Worm (Caenorhabditis elegans) whole organism, late embryonic: ENCODE results near the gene srh-63.

Experiments used
- K09A11.1 ChIP-seq: sonication (generic microtip); optimal IDR thresholded peaks from 2 replicates; lab custom pipeline; 2017; ENCODE audit warnings: antibody characterized with exemption, mild to moderate bottlenecking, missing genetic modification characterization, missing compliant biosample characterization; ENCODE audit not compliant: insufficient read depth
- T23F11.4 ChIP-seq: fragments of 200-800 bp; sonication (Bioruptor generic); optimal IDR thresholded peaks from 2 replicates; lab custom pipeline; 2018; ENCODE audit warnings: mild to moderate bottlenecking, missing genetic modification characterization, missing compliant biosample characterization
- ceh-22 ChIP-seq: sonication (generic microtip); optimal IDR thresholded peaks from 2 replicates; lab custom pipeline; 2017; ENCODE audit warnings: missing biosample characterization, missing genetic modification characterization
- ceh-30 ChIP-seq: fragments of 150-350 bp; optimal IDR thresholded peaks from 2 replicates; lab custom pipeline; 2014; ENCODE audit warnings: missing biosample characterization, missing genetic modification characterization
- che-1 ChIP-seq: sonication (generic microtip); optimal IDR thresholded peaks from 2 replicates; lab custom pipeline; 2016; ENCODE audit warnings: mild to moderate bottlenecking, missing genetic modification characterization, missing compliant biosample characterization
- fax-1 ChIP-seq: sonication (generic microtip); optimal IDR thresholded peaks from 2 replicates; lab custom pipeline; 2016; ENCODE audit warnings: missing genotype, missing genetic modification characterization, missing compliant biosample characterization
- fkh-6 ChIP-seq: sonication (generic microtip); optimal IDR thresholded peaks from 2 replicates; lab custom pipeline; 2016; ENCODE audit warnings: missing genetic modification characterization, missing compliant biosample characterization
- nhr-11 ChIP-seq: fragments of 150-350 bp; optimal IDR thresholded peaks from 2 replicates; lab custom pipeline; 2014; ENCODE audit warnings: missing biosample characterization, missing genetic modification characterization
- rnt-1 ChIP-seq: sonication (generic microtip); optimal IDR thresholded peaks from 2 replicates; lab custom pipeline; 2016; ENCODE audit warnings: missing genetic modification characterization, missing compliant biosample characterization
- unc-42 ChIP-seq: sonication (generic microtip); optimal IDR thresholded peaks from 2 replicates; lab custom pipeline; 2016; ENCODE audit warnings: missing genotype, missing genetic modification characterization, missing compliant biosample characterization

DNA sequence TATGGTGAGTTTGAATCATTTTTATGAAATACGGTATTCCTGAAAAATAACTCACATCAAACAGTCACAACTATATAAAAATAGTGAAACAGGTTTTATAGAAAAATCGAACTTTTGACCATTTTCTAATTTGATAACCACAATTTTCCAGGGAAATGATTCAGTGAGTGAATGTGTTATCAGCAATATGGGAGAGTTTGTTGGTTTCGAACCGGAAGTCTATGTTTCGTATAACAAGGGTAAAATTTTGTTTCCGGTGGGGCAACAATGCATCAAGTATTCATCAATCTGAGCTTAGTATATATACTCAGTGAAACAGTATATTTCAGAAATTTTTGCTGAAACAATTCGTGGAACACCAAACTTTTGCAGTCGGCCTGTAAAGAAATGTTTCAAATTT is 40.2 kb upstream of the srh-63 start:
- TF ChIP-seq rnt-1 = no peak
- no peak for TF ChIP-seq T23F11.4
- TF ChIP-seq unc-42 (tag; lab: Kevin White, UChicago) = no peak
- no peak for TF ChIP-seq K09A11.1 (tag; lab: Kevin White, UChicago)
- no peak for TF ChIP-seq che-1
- no peak for TF ChIP-seq fkh-6 (tag; lab: Kevin White, UChicago)
- no peak for TF ChIP-seq ceh-22
- TF ChIP-seq nhr-11 (tag; lab: Kevin White, UChicago) = no peak
- TF ChIP-seq ceh-30 (tag; lab: Kevin White, UChicago) = no peak
- no peak for TF ChIP-seq fax-1 (tag; lab: Kevin White, UChicago)
